Worm (Caenorhabditis elegans) whole organism, early embryonic: ENCODE data around the gene F40H3.2.

ENCODE experiments used
- B0310.2 ChIP-seq: sonication (generic microtip); optimal IDR thresholded peaks from 2 replicates; lab custom pipeline; 2016; ENCODE audit warnings: mild to moderate bottlenecking, missing genetic modification characterization, missing compliant biosample characterization
- F13C5.2 ChIP-seq: sonication (generic microtip); optimal IDR thresholded peaks from 2 replicates; lab custom pipeline; 2017; ENCODE audit warnings: mild to moderate bottlenecking, missing genetic modification characterization, inconsistent platforms, missing compliant biosample characterization
- aly-1 ChIP-seq: sonication (generic microtip); optimal IDR thresholded peaks from 2 replicates; lab custom pipeline; 2016; ENCODE audit warnings: missing genetic modification characterization, missing compliant biosample characterization
- ama-1 ChIP-seq: fragments of 150-350 bp; optimal IDR thresholded peaks from 2 replicates; lab custom pipeline; 2014
- ceh-13 ChIP-seq: fragments of 200-800 bp; sonication (Bioruptor generic); optimal IDR thresholded peaks from 2 replicates; lab custom pipeline; 2018; ENCODE audit warnings: mild to moderate bottlenecking, missing genetic modification characterization, missing compliant biosample characterization
- ceh-36 ChIP-seq: sonication (generic microtip); optimal IDR thresholded peaks from 2 replicates; lab custom pipeline; 2016; ENCODE audit warnings: missing genetic modification characterization, inconsistent platforms, missing compliant biosample characterization
- ets-7 ChIP-seq: sonication (generic microtip); optimal IDR thresholded peaks from 2 replicates; lab custom pipeline; 2016; ENCODE audit warnings: missing genotype, missing genetic modification characterization, missing compliant biosample characterization
- flt-1 ChIP-seq: fragments of 200-800 bp; sonication (Bioruptor generic); IDR thresholded peaks from 2 replicates; pipeline ENCODE4 v1.3.6; 2022; ENCODE audit warnings: missing genetic modification characterization, missing compliant biosample characterization
- hmbx-1 ChIP-seq: sonication (generic microtip); optimal IDR thresholded peaks from 2 replicates; lab custom pipeline; 2016; ENCODE audit warnings: mild to moderate bottlenecking, missing genetic modification characterization, missing compliant biosample characterization
- hmg-4 ChIP-seq: fragments of 200-800 bp; sonication (Bioruptor generic); optimal IDR thresholded peaks from 2 replicates; lab custom pipeline; 2018; ENCODE audit warnings: mild to moderate bottlenecking, missing genetic modification characterization, missing compliant biosample characterization
- hnd-1 ChIP-seq: sonication (generic microtip); optimal IDR thresholded peaks from 2 replicates; lab custom pipeline; 2016; ENCODE audit warnings: missing genetic modification characterization, missing compliant biosample characterization
- pes-1 ChIP-seq: fragments of 200-800 bp; sonication (Bioruptor generic); IDR thresholded peaks from 2 replicates; pipeline ENCODE4 v1.3.6; 2022; ENCODE audit warnings: missing genetic modification reagents, missing genetic modification characterization, missing compliant biosample characterization
- scrt-1 ChIP-seq: fragments of 200-800 bp; sonication (Bioruptor generic); IDR thresholded peaks from 2 replicates; pipeline ENCODE4 v1.3.6; 2022; ENCODE audit warnings: missing genetic modification characterization, missing compliant biosample characterization
- sea-1 ChIP-seq: fragments of 200-800 bp; sonication (Bioruptor generic); conservative IDR thresholded peaks from 2 replicates; pipeline ENCODE4 v1.3.6; 2022; ENCODE audit warnings: missing genetic modification characterization, missing compliant biosample characterization
- tbx-11 ChIP-seq: fragments of 200-800 bp; sonication (Bioruptor generic); IDR thresholded peaks from 2 replicates; pipeline ENCODE4 v1.3.6; 2022; ENCODE audit warnings: missing genetic modification characterization, missing compliant biosample characterization
- tbx-37 ChIP-seq: fragments of 200-800 bp; sonication (Bioruptor generic); conservative IDR thresholded peaks from 2 replicates; pipeline ENCODE4 v1.3.6; 2022; ENCODE audit warnings: missing genetic modification reagents, missing genetic modification characterization, missing compliant biosample characterization
- tra-4 ChIP-seq: sonication (generic microtip); optimal IDR thresholded peaks from 2 replicates; lab custom pipeline; 2017; ENCODE audit warnings: missing genetic modification characterization, missing compliant biosample characterization

Gene F40H3.2

DNA sequence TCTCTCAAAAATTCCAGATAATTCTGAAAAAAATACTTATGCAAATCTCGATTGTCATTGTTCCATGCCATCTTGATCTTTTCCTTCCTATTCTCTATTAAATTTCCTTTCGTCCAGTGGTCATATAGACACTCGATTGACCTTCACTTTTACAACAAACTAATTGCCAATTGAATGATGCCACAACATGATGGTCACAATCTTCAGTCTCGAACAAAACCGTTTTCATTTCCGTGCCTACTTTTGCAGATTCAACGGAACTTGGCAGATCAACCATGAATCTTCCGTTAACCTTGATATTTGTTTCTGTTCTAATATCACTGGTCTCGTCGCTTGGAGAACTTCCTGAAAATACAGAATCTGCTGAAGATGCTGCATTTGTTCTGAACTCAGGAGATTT is at the start of gene F40H3.2:
TSS of gene F40H3.2 (plus strand) at position 250 of the 400 bp plus-strand sequence.
- TF ChIP-seq ceh-36 (no peak), hnd-1 (tag; lab: Kevin White, UChicago) (no peak), tra-4 (no peak), hmbx-1 (tag; lab: Kevin White, UChicago) (no peak), ceh-13 (no peak), pes-1 (no peak), flt-1 (GFP tag; lab: Robert Waterston, UW) (no peak), aly-1 (tag; lab: Kevin White, UChicago) (no peak), tbx-11 (GFP tag; lab: Robert Waterston, UW) (no peak), B0310.2 (tag; lab: Kevin White, UChicago) (no peak), ets-7 (tag; lab: Kevin White, UChicago) (no peak), hmg-4 (no peak), tbx-37 (GFP tag; lab: Robert Waterston, UW) (no peak), F13C5.2 (tag; lab: Kevin White, UChicago) (no peak), scrt-1 (GFP tag; lab: Robert Waterston, UW) (no peak), sea-1 (GFP tag; lab: Robert Waterston, UW) (no peak)

ce11 chrII:6125259-6125658 is 48.2 kb upstream of the F40H3.2 start, which contains the start of gene rars-2:
Gene rars-2, plus strand, starts transcription at chrII:6125559.
- no peak for TF ChIP-seq tra-4
- TF ChIP-seq sea-1 (GFP tag; lab: Robert Waterston, UW) = no peak
- no peak for TF ChIP-seq flt-1 (GFP tag; lab: Robert Waterston, UW)
- no peak for TF ChIP-seq F13C5.2 (tag; lab: Kevin White, UChicago)
- no peak for TF ChIP-seq B0310.2 (tag; lab: Kevin White, UChicago)
- TF ChIP-seq hnd-1 (tag; lab: Kevin White, UChicago) = no peak
- no peak for TF ChIP-seq scrt-1 (GFP tag; lab: Robert Waterston, UW)
- no peak for TF ChIP-seq ama-1 (lab: Kevin White, UChicago)
- TF ChIP-seq pes-1 = no peak
- TF ChIP-seq ceh-36 = no peak
- no peak for TF ChIP-seq tbx-11 (GFP tag; lab: Robert Waterston, UW)
- no peak for TF ChIP-seq tbx-37 (GFP tag; lab: Robert Waterston, UW)
- no peak for TF ChIP-seq ceh-13
- TF ChIP-seq hmbx-1 (tag; lab: Kevin White, UChicago) = no peak
- TF ChIP-seq aly-1 (tag; lab: Kevin White, UChicago) = no peak

DNA sequence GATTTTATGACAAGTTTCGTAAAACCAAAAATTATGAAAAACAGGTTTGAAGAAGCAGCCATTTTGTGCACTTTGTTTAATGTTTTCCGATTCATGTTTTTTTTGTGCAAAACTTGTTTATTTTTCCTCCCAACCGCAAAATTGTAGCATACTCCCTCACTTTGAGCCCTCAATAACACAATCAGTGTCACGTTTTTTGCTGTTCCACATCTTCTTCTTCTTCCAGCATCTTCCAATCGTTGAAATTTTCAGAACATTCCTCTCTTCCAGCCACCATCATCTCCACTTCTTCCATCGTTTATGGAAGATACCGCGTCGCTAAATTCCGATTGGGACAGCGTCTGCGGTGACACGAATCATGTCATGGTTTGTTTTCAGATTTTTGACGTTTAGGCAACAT is 40.9 kb upstream of the F40H3.2 start, which contains the start of gene abts-3:
TSS of gene abts-3 (plus strand) at position 301 of the 400 bp plus-strand sequence.
- TF ChIP-seq F13C5.2 (tag; lab: Kevin White, UChicago) (no peak), hmg-4 (no peak), ama-1 (lab: Kevin White, UChicago) (no peak), ceh-36 (no peak), flt-1 (GFP tag; lab: Robert Waterston, UW) (no peak), tbx-37 (GFP tag; lab: Robert Waterston, UW) (no peak), tra-4 (no peak), sea-1 (GFP tag; lab: Robert Waterston, UW) (no peak), B0310.2 (tag; lab: Kevin White, UChicago) (no peak), ets-7 (tag; lab: Kevin White, UChicago) (no peak), scrt-1 (GFP tag; lab: Robert Waterston, UW) (no peak), hnd-1 (tag; lab: Kevin White, UChicago) (no peak)

ce11 chrII:6135530-6135929 is 37.9 kb upstream of the F40H3.2 start:
- TF ChIP-seq pes-1 = no peak
- TF ChIP-seq hmbx-1 (tag; lab: Kevin White, UChicago) = no peak
- no peak for TF ChIP-seq ets-7 (tag; lab: Kevin White, UChicago)
- no peak for TF ChIP-seq scrt-1 (GFP tag; lab: Robert Waterston, UW)
- no peak for TF ChIP-seq ama-1 (lab: Kevin White, UChicago)
- TF ChIP-seq flt-1 (GFP tag; lab: Robert Waterston, UW) = no peak
- no peak for TF ChIP-seq ceh-36
- TF ChIP-seq sea-1 (GFP tag; lab: Robert Waterston, UW) = no peak
- TF ChIP-seq B0310.2 (tag; lab: Kevin White, UChicago) = no peak
- no peak for TF ChIP-seq tra-4
- no peak for TF ChIP-seq ceh-13
- TF ChIP-seq hnd-1 (tag; lab: Kevin White, UChicago) = no peak
- TF ChIP-seq tbx-11 (GFP tag; lab: Robert Waterston, UW) = no peak
- no peak for TF ChIP-seq hmg-4
- no peak for TF ChIP-seq aly-1 (tag; lab: Kevin White, UChicago)

DNA sequence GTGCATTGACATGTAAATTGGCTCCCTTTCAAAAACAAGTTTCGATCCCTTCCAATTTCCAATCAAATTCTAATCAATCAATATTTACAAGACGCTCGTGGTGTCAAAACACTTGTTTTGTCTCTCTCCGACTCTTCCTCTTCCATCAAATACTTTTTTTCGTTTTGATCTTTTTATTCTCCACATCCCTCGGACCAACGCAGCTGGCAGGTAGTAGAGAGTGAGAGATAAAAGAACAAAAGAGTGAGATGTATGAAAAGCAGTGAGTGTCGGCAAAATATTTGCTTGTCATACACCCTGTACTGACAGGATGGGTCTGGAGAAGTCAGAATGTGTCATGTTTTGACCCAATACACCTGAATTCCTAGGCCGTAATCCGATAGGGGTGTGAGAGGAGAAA is 36.7 kb upstream of the F40H3.2 start:
- TF ChIP-seq sea-1 (GFP tag; lab: Robert Waterston, UW) (no peak), hnd-1 (tag; lab: Kevin White, UChicago) (no peak), tbx-11 (GFP tag; lab: Robert Waterston, UW) (no peak), tra-4 (no peak), F13C5.2 (tag; lab: Kevin White, UChicago) (no peak), flt-1 (GFP tag; lab: Robert Waterston, UW) (no peak), ceh-36 (no peak), ets-7 (tag; lab: Kevin White, UChicago) (no peak), pes-1 (no peak), aly-1 (tag; lab: Kevin White, UChicago) (no peak), scrt-1 (GFP tag; lab: Robert Waterston, UW) (no peak), hmg-4 (no peak), ceh-13 (no peak), tbx-37 (GFP tag; lab: Robert Waterston, UW) (no peak), B0310.2 (tag; lab: Kevin White, UChicago) (no peak), ama-1 (lab: Kevin White, UChicago) (no peak), hmbx-1 (tag; lab: Kevin White, UChicago) (no peak)

DNA sequence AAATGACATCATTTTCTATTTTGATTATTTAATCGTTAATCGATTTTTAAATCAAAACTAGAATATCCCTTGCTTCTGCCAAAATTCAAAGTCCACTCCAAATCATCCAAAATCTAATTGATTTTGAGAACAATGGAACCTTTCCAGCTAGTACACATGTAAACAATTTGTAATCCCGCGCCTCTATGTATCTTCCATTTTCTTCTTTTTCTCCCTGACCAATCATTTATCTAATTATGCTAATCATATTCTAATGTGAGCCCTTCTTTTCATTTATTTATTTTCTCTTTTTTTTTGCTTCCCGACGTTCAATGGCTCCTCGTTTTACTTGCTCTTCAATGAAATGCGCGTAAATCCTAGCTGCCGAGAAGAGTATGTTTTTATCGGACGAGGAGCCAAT is 35.3 kb upstream of the F40H3.2 start:
- no peak for TF ChIP-seq pes-1
- no peak for TF ChIP-seq ceh-13
- no peak for TF ChIP-seq ets-7 (tag; lab: Kevin White, UChicago)
- no peak for TF ChIP-seq hmbx-1 (tag; lab: Kevin White, UChicago)
- TF ChIP-seq tra-4 = no peak
- TF ChIP-seq tbx-11 (GFP tag; lab: Robert Waterston, UW) = no peak
- no peak for TF ChIP-seq ceh-36
- no peak for TF ChIP-seq sea-1 (GFP tag; lab: Robert Waterston, UW)
- TF ChIP-seq aly-1 (tag; lab: Kevin White, UChicago) = no peak
- TF ChIP-seq ama-1 (lab: Kevin White, UChicago) = no peak
- TF ChIP-seq hnd-1 (tag; lab: Kevin White, UChicago) = no peak
- no peak for TF ChIP-seq scrt-1 (GFP tag; lab: Robert Waterston, UW)
- TF ChIP-seq F13C5.2 (tag; lab: Kevin White, UChicago) = no peak
- no peak for TF ChIP-seq hmg-4
- no peak for TF ChIP-seq flt-1 (GFP tag; lab: Robert Waterston, UW)
- TF ChIP-seq B0310.2 (tag; lab: Kevin White, UChicago) = no peak
- no peak for TF ChIP-seq tbx-37 (GFP tag; lab: Robert Waterston, UW)
